Worm (Caenorhabditis elegans): ENCODE data around the gene F14D2.15.

The F14D2.15 gene

ce11 chrII:3343714-3344113 is at the start of gene F14D2.15:
TSS of gene F14D2.15 (minus strand) at chrII:3343814.
- TF ChIP-seq efl-1 (optimal IDR thresholded peaks at IDR 0.05) (no peak), efl-1 (GFP tag; optimal IDR thresholded peaks at IDR 0.05 in 1 of 2) (no peak), ceh-90 (tag; optimal IDR thresholded peaks at IDR 0.05) (no peak), egl-13 (tag; optimal IDR thresholded peaks at IDR 0.05) (no peak), ceh-8 (GFP tag; optimal IDR thresholded peaks at IDR 0.05) (no peak), xbp-1 (tag; optimal IDR thresholded peaks at IDR 0.05) (no peak), skn-1 (tag; optimal IDR thresholded peaks at IDR 0.05) (no peak), unc-86 (tag; optimal IDR thresholded peaks at IDR 0.05) (no peak), ces-1 (GFP tag; optimal IDR thresholded peaks at IDR 0.05) (no peak), F16B12.6 (tag; optimal IDR thresholded peaks at IDR 0.05) (no peak), nhr-28 (tag; optimal IDR thresholded peaks at IDR 0.05) (no peak), lin-15B (tag; optimal IDR thresholded peaks at IDR 0.05) (no peak), fkh-4 (tag; optimal IDR thresholded peaks at IDR 0.05; ENCODE audit: borderline replicate concordance) (no peak), nhr-19 (GFP tag; conservative IDR thresholded peaks at IDR 0.05) (no peak), hlh-17 (GFP tag; optimal IDR thresholded peaks at IDR 0.05; ENCODE audit: borderline replicate concordance) (no peak), tlp-1 (tag; optimal IDR thresholded peaks at IDR 0.05) (no peak), nhr-20 (tag; optimal IDR thresholded peaks at IDR 0.05) (no peak), C34B4.2 (tag; optimal IDR thresholded peaks at IDR 0.05) (no peak), mab-9 (GFP tag; IDR thresholded peaks at IDR 0.05) (no peak)

DNA sequence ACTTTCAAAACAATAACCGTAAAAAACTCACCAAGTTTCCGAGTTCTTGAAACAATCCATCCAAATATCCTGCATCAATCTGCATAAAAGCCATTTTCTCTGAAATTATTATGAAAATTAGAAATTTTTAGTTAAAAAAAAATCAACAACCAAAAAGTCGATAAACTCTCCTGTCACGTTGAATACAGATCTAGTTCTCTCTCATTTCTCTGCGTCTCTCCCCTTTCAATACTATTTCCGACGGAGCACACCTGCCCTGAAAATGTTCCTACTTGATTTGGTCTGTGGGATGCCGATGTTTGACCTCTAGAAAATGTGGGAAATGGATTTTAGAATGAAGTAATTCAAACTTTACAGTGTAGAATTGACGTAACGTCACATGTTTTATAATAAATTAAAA is 43.9 kb upstream of the F14D2.15 start, which contains the start of gene T06D4.6:
T06D4.6 (minus strand) TSS at position 101 of the 400 bp plus-strand sequence.
- TF ChIP-seq sptf-1 (tag; optimal IDR thresholded peaks at IDR 0.05) (no peak), unc-130 (tag; optimal IDR thresholded peaks at IDR 0.05) (no peak), sup-37 (GFP tag; optimal IDR thresholded peaks at IDR 0.05) (no peak), nhr-77 (tag; optimal IDR thresholded peaks at IDR 0.05) (no peak), lsy-2 (tag; optimal IDR thresholded peaks at IDR 0.05) (no peak), hlh-4 (tag; optimal IDR thresholded peaks at IDR 0.05) (no peak), Y116A8C.19 (tag; optimal IDR thresholded peaks at IDR 0.05; ENCODE audit: borderline replicate concordance) (no peak), lin-39 (tag; optimal IDR thresholded peaks at IDR 0.05) (no peak), pax-3 (tag; optimal IDR thresholded peaks at IDR 0.05) (no peak), mef-2 (tag; optimal IDR thresholded peaks at IDR 0.05) (no peak), nhr-19 (GFP tag; conservative IDR thresholded peaks at IDR 0.05) (no peak)

DNA sequence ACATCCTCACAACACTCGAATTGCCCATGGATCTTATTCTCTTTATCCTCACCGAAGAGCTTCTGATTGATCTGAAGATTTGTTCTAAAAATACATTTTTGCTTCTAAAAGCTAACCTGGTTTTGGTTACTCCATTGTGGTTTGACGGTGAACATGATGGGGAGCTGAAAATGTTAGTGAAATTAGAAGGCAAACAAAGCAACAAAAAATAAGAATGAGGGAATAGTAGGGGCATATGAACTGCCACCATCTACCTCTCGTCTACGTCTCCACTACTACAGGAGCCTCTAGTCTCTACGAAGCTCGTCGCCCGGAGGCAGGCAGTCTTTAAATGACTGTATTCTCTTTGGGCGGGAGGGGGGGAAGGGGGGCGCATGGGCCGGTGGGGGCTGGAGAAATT is 42.1 kb upstream of the F14D2.15 start, which contains the start of gene T06D4.2:
T06D4.2 (minus strand) TSS at position 170 of the 400 bp plus-strand sequence.
- TF ChIP-seq snu-23 (GFP tag; optimal IDR thresholded peaks at IDR 0.05) (no peak), dsc-1 (tag; optimal IDR thresholded peaks at IDR 0.05) (no peak), nhr-20 (tag; optimal IDR thresholded peaks at IDR 0.05) (no peak), egl-13 (tag; optimal IDR thresholded peaks at IDR 0.05) (no peak), sup-37 (GFP tag; optimal IDR thresholded peaks at IDR 0.05) (no peak), C16A3.4 (tag; optimal IDR thresholded peaks at IDR 0.05) (no peak), ceh-90 (tag; optimal IDR thresholded peaks at IDR 0.05) (no peak), fkh-8 (tag; optimal IDR thresholded peaks at IDR 0.05) (no peak), grh-1 (GFP tag; IDR thresholded peaks at IDR 0.05) (no peak), unc-86 (tag; optimal IDR thresholded peaks at IDR 0.05) (no peak), tlp-1 (tag; optimal IDR thresholded peaks at IDR 0.05) (no peak), ztf-11 (tag; optimal IDR thresholded peaks at IDR 0.05) (no peak), nhr-19 (GFP tag; conservative IDR thresholded peaks at IDR 0.05) (no peak), nhr-47 (tag; optimal IDR thresholded peaks at IDR 0.05) (no peak), nhr-11 (tag; optimal IDR thresholded peaks at IDR 0.05) (no peak), C34B4.2 (tag; optimal IDR thresholded peaks at IDR 0.05) (no peak), ets-5 (GFP tag; IDR thresholded peaks at IDR 0.05) (no peak)

- TF ChIP-seq nhr-84 (tag; optimal IDR thresholded peaks at IDR 0.05) (no peak), zip-4 (GFP tag; optimal IDR thresholded peaks at IDR 0.05) (no peak), lin-14 (GFP tag; optimal IDR thresholded peaks at IDR 0.05) (no peak), nhr-47 (tag; optimal IDR thresholded peaks at IDR 0.05) (no peak), tlp-1 (tag; optimal IDR thresholded peaks at IDR 0.05) (no peak), unc-30 (tag; optimal IDR thresholded peaks at IDR 0.05) (no peak), fos-1 (tag; optimal IDR thresholded peaks at IDR 0.05) (no peak), nhr-85 (tag) (no peak), ceh-90 (tag; optimal IDR thresholded peaks at IDR 0.05) (no peak), elt-2 (tag; optimal IDR thresholded peaks at IDR 0.05) (no peak), sptf-1 (tag; optimal IDR thresholded peaks at IDR 0.05) (no peak), dsc-1 (tag; optimal IDR thresholded peaks at IDR 0.05) (no peak)
These were observed 39.5 kb upstream of the F14D2.15 start for ce11 chrII:3383116-3383515.
